Fruit fly (Drosophila melanogaster): Measurements from ENCODE around the gene CG8031.

DNA sequence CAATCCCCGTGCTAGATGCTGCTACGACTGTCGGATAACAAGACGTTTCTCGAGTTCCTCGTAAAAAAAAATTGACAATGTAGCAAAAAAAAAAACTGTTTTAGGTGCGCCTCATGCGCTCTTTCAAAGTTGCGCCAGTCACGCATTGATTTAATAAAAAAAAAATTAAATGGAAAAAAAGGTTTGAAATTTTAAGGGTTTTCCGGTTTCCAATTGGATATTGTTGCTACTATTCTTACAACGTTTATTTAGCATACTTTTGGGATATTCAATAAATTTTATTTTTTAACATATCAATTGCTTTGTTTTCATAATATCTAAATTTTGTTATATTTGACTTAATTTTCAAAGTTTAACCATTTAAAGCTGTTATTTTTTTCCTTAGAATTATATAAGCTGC lies 45.4 kb upstream of the CG8031 start:
- TF ChIP-seq kay (GFP tag; ENCODE audit: borderline replicate concordance) (no peak), CG7101 (tag; optimal IDR thresholded peaks at IDR 0.05) (no peak), ovo (GFP tag; optimal IDR thresholded peaks at IDR 0.05) (no peak), CG14711 (tag; optimal IDR thresholded peaks at IDR 0.05) (no peak), pad (GFP tag; optimal IDR thresholded peaks at IDR 0.05) (no peak), Crg-1 (GFP tag; optimal IDR thresholded peaks at IDR 0.05) (no peak), CG33017 (tag; optimal IDR thresholded peaks at IDR 0.05) (no peak)
